Worm (Caenorhabditis elegans): ENCODE data around the gene R02D5.4.
A peak's percentile ranks its signal among the peaks of the same experiment; 100 is the strongest.

Gene R02D5.4

ce11 chrV:14523788-14524582 is 39.5 kb upstream of the R02D5.4 start, which contains the start of gene ril-1:
Gene ril-1, minus strand, starts transcription at chrV:14524129.
- TF ChIP-seq dve-1 (tag; optimal IDR thresholded peaks at IDR 0.05) (no peak), unc-42 (tag; optimal IDR thresholded peaks at IDR 0.05) (no peak), ceh-22 (tag; optimal IDR thresholded peaks at IDR 0.05) (no peak), ama-1 (optimal IDR thresholded peaks at IDR 0.05) (no peak), ceh-48 (tag; optimal IDR thresholded peaks at IDR 0.05) (no peak), ceh-30 (tag; optimal IDR thresholded peaks at IDR 0.05) (no peak), ceh-6 (GFP tag; optimal IDR thresholded peaks at IDR 0.05) (no peak), fkh-10 (GFP tag; optimal IDR thresholded peaks at IDR 0.05) (no peak), hlh-13 (GFP tag; optimal IDR thresholded peaks at IDR 0.05) (no peak), npax-4 (tag; optimal IDR thresholded peaks at IDR 0.05) (peak; percentile 7), ceh-18 (tag; optimal IDR thresholded peaks at IDR 0.05) (no peak), elt-4 (tag; optimal IDR thresholded peaks at IDR 0.05) (no peak), pha-4 (tag; optimal IDR thresholded peaks at IDR 0.05) (no peak), ttx-3 (tag; optimal IDR thresholded peaks at IDR 0.05) (peak; percentile 53), hlh-8 (tag; optimal IDR thresholded peaks at IDR 0.05) (no peak), lin-11 (tag; optimal IDR thresholded peaks at IDR 0.05) (no peak), ahr-1 (tag; optimal IDR thresholded peaks at IDR 0.05) (no peak), madf-2 (tag; optimal IDR thresholded peaks at IDR 0.05) (no peak), pat-9 (tag; optimal IDR thresholded peaks at IDR 0.05) (peak; percentile 18), pqm-1 (tag; optimal IDR thresholded peaks at IDR 0.05) (no peak), pha-2 (tag; optimal IDR thresholded peaks at IDR 0.05) (no peak), unc-55 (GFP tag; optimal IDR thresholded peaks at IDR 0.05) (no peak), pros-1 (tag; optimal IDR thresholded peaks at IDR 0.05) (no peak), eyg-1 (tag; optimal IDR thresholded peaks at IDR 0.05) (peak; percentile 3), rnt-1 (tag; optimal IDR thresholded peaks at IDR 0.05) (no peak), zip-5 (tag; optimal IDR thresholded peaks at IDR 0.05) (no peak), che-1 (tag; optimal IDR thresholded peaks at IDR 0.05) (peak; percentile 37), unc-3 (GFP tag; conservative IDR thresholded peaks at IDR 0.05) (no peak), unc-3 (tag; optimal IDR thresholded peaks at IDR 0.05) (peak; percentile 1), Y22D7AL.16 (tag; optimal IDR thresholded peaks at IDR 0.05) (no peak), C08G9.2 (tag; optimal IDR thresholded peaks at IDR 0.05) (no peak), gmeb-2 (tag; optimal IDR thresholded peaks at IDR 0.05) (peak; percentile 34), ceh-19 (GFP tag; optimal IDR thresholded peaks at IDR 0.05) (no peak), unc-86 (tag; optimal IDR thresholded peaks at IDR 0.05) (peak; percentile 33), fkh-6 (tag; optimal IDR thresholded peaks at IDR 0.05) (peak; percentile 10), ceh-2 (tag; optimal IDR thresholded peaks at IDR 0.05) (no peak), ceh-45 (GFP tag; IDR thresholded peaks at IDR 0.05) (no peak), tbx-2 (tag; optimal IDR thresholded peaks at IDR 0.05) (peak; percentile 35), tbx-7 (tag; optimal IDR thresholded peaks at IDR 0.05) (no peak), K09A11.1 (tag; optimal IDR thresholded peaks at IDR 0.05; ENCODE audit: insufficient read depth) (peak; percentile 69), syd-9 (tag; optimal IDR thresholded peaks at IDR 0.05) (no peak), ceh-9 (tag; optimal IDR thresholded peaks at IDR 0.05) (no peak), K02D7.2 (tag; optimal IDR thresholded peaks at IDR 0.05) (no peak), lim-6 (tag; optimal IDR thresholded peaks at IDR 0.05) (no peak), ceh-14 (tag; optimal IDR thresholded peaks at IDR 0.05) (peak; percentile 8), mec-3 (tag; optimal IDR thresholded peaks at IDR 0.05; ENCODE audit: borderline replicate concordance) (no peak), nhr-232 (tag; optimal IDR thresholded peaks at IDR 0.05) (no peak), ceh-34 (tag; optimal IDR thresholded peaks at IDR 0.05) (no peak), ets-4 (tag; optimal IDR thresholded peaks at IDR 0.05) (no peak), hlh-30 (tag; optimal IDR thresholded peaks at IDR 0.05; ENCODE audit: insufficient read depth) (no peak), T23F11.4 (GFP tag; optimal IDR thresholded peaks at IDR 0.05) (peak; percentile 15), fax-1 (tag; optimal IDR thresholded peaks at IDR 0.05) (peak; percentile 12), hlh-15 (tag; optimal IDR thresholded peaks at IDR 0.05) (no peak)

All from whole organism, late embryonic.